Worm (Caenorhabditis elegans) whole organism, mixed stage, embryonic: ENCODE measurements around the gene msp-38.

Experiments used
- nhr-12 ChIP-seq: fragments of 150-350 bp; optimal IDR thresholded peaks from 2 replicates; lab custom pipeline; 2014; ENCODE audit warnings: missing biosample characterization, missing genetic modification characterization
- nhr-28 ChIP-seq: fragments of 150-350 bp; optimal IDR thresholded peaks from 2 replicates; lab custom pipeline; 2014; ENCODE audit warnings: missing biosample characterization, missing genetic modification characterization
- nhr-76 ChIP-seq: sonication (generic microtip); optimal IDR thresholded peaks from 2 replicates; lab custom pipeline; 2017; ENCODE audit warnings: missing biosample characterization, missing genetic modification characterization
- unc-39 ChIP-seq: fragments of 150-350 bp; optimal IDR thresholded peaks from 2 replicates; lab custom pipeline; 2014; ENCODE audit warnings: missing biosample characterization, missing genetic modification characterization
- unc-62 ChIP-seq: fragments of 150-350 bp; optimal IDR thresholded peaks from 2 replicates; lab custom pipeline; 2014; ENCODE audit warnings: missing biosample characterization, missing genetic modification reagents, missing genetic modification characterization
- zip-8 ChIP-seq: fragments of 150-350 bp; optimal IDR thresholded peaks from 2 replicates; lab custom pipeline; 2014; ENCODE audit warnings: missing biosample characterization, missing genetic modification characterization

ce11 chrIV:10170808-10171207 is 27.3 kb upstream of the msp-38 start:
- TF ChIP-seq nhr-28 (tag; lab: Kevin White, UChicago) (no peak), unc-39 (tag; lab: Kevin White, UChicago) (no peak), nhr-76 (no peak), unc-62 (GFP tag; lab: Kevin White, UChicago) (no peak), nhr-12 (no peak), zip-8 (tag; lab: Kevin White, UChicago) (no peak)
